Fruit fly (Drosophila melanogaster) whole organism, wandering third instar larva: Measurements from ENCODE around the gene Cyp4g15.

Experiments
- Abd-B ChIP-seq: fragments of >200 bp; optimal IDR thresholded peaks from 2 replicates; lab custom pipeline; 2017; ENCODE audit warnings: missing biosample characterization, missing genetic modification characterization
- CG32264 ChIP-seq: fragments of 200-800 bp; sonication (Bioruptor generic); optimal IDR thresholded peaks from 2 replicates; lab custom pipeline; 2016; ENCODE audit warnings: missing biosample characterization, missing genetic modification characterization
- CG9705 ChIP-seq: fragments of 200-800 bp; sonication (Bioruptor generic); optimal IDR thresholded peaks from 2 replicates; lab custom pipeline; 2018; ENCODE audit warnings: missing biosample characterization, mild to moderate bottlenecking, missing genetic modification characterization
- CrebA ChIP-seq: fragments of 200-800 bp; sonication (Bioruptor generic); optimal IDR thresholded peaks from 2 replicates; lab custom pipeline; 2016; ENCODE audit warnings: missing biosample characterization, mild to moderate bottlenecking, missing genetic modification characterization, borderline replicate concordance
- Dfd ChIP-seq: fragments of >200 bp; optimal IDR thresholded peaks from 2 replicates; lab custom pipeline; 2017; ENCODE audit warnings: missing biosample characterization, missing genetic modification characterization
- Dif ChIP-seq: fragments of 200-275, 200-300 bp; sonication (Bioruptor generic); optimal IDR thresholded peaks from 2 replicates; lab custom pipeline; 2018; ENCODE audit warnings: missing biosample characterization, missing genetic modification characterization; ENCODE audit not compliant: partially characterized antibody
- GATAd ChIP-seq: sonication (Bioruptor generic); optimal IDR thresholded peaks from 2 replicates; lab custom pipeline; 2016; ENCODE audit warnings: missing biosample characterization, missing genetic modification characterization
- HLH106 ChIP-seq: fragments of 200-800 bp; optimal IDR thresholded peaks from 3 replicates; lab custom pipeline; 2019; ENCODE audit warnings: missing biosample characterization, mild to moderate bottlenecking, missing genetic modification characterization, moderate library complexity
- Hnf4 ChIP-seq: fragments of 200-800 bp; sonication (Bioruptor generic); optimal IDR thresholded peaks from 2 replicates; lab custom pipeline; 2016; ENCODE audit warnings: missing biosample characterization, mild to moderate bottlenecking, missing genetic modification characterization
- Hr78 ChIP-seq: fragments of >200 bp; optimal IDR thresholded peaks from 2 replicates; lab custom pipeline; 2017; ENCODE audit warnings: missing biosample characterization, missing genetic modification characterization
- Hr83 ChIP-seq: fragments of 200-300 bp; sonication (Bioruptor generic); optimal IDR thresholded peaks from 2 replicates; lab custom pipeline; 2016; ENCODE audit warnings: missing biosample characterization, mild to moderate bottlenecking, missing genetic modification characterization, moderate library complexity; ENCODE audit not compliant: poor library complexity, severe bottlenecking
- Jra ChIP-seq: sonication (Bioruptor generic); optimal IDR thresholded peaks from 2 replicates; lab custom pipeline; 2016; ENCODE audit warnings: missing biosample characterization, missing genetic modification characterization
- Mio ChIP-seq: sonication (Bioruptor generic); optimal IDR thresholded peaks from 2 replicates; lab custom pipeline; 2016; ENCODE audit warnings: missing biosample characterization, missing genetic modification characterization
- Myc ChIP-seq: fragments of >200 bp; optimal IDR thresholded peaks from 2 replicates; lab custom pipeline; 2017
- N ChIP-seq: fragments of >200 bp; optimal IDR thresholded peaks from 2 replicates; lab custom pipeline; 2018; ENCODE audit warnings: missing biosample characterization, missing external identifiers, missing genetic modification characterization
- OdsH ChIP-seq: fragments of 200-800 bp; sonication (Bioruptor generic); optimal IDR thresholded peaks from 2 replicates; lab custom pipeline; 2016; ENCODE audit warnings: missing biosample characterization, mild to moderate bottlenecking, missing genetic modification characterization
- Rel ChIP-seq, 2 experiments: fragments of 200-800 bp; sonication (Bioruptor generic) in 1 of 2; optimal IDR thresholded peaks; 2 replicates in 1 of 2; 3 replicates in 1 of 2; lab custom pipeline; 2016 to 2019; ENCODE audit warnings: mild to moderate bottlenecking in 2 of 2, missing biosample characterization in 2 of 2, missing genetic modification characterization in 2 of 2, moderate library complexity in 1 of 2
- Sp1 ChIP-seq: fragments of 200-800 bp; sonication (Bioruptor generic); optimal IDR thresholded peaks from 3 replicates; lab custom pipeline; 2019; ENCODE audit warnings: missing biosample characterization, mild to moderate bottlenecking, missing genetic modification characterization, moderate library complexity
- Vsx2 ChIP-seq: fragments of 200-300, 225-300 bp; sonication (Bioruptor generic); optimal IDR thresholded peaks from 2 replicates; lab custom pipeline; 2018; ENCODE audit warnings: missing biosample characterization, missing genetic modification characterization; ENCODE audit not compliant: partially characterized antibody
- br ChIP-seq: fragments of 200-800 bp; sonication (Bioruptor generic); optimal IDR thresholded peaks from 2 replicates; lab custom pipeline; 2016; ENCODE audit warnings: missing biosample characterization, missing genetic modification characterization
- brk ChIP-seq: fragments of 200-800 bp; sonication (Bioruptor generic); optimal IDR thresholded peaks from 2 replicates; lab custom pipeline; 2016; ENCODE audit warnings: missing biosample characterization, mild to moderate bottlenecking, missing genetic modification characterization
- dl ChIP-seq, 2 experiments: fragments of 175-275, 200-275 bp in 1 of 2; fragments of 200-275 bp in 1 of 2; sonication (Bioruptor generic); optimal IDR thresholded peaks; lab custom pipeline; 2018; ENCODE audit warnings: mild to moderate bottlenecking in 2 of 2, missing biosample characterization in 2 of 2, missing genetic modification characterization in 2 of 2, moderate library complexity in 2 of 2; ENCODE audit not compliant: partially characterized antibody in 2 of 2, insufficient read depth in 1 of 2
- dmrt93B ChIP-seq: fragments of 200-800 bp; sonication (Bioruptor generic); optimal IDR thresholded peaks from 2 replicates; lab custom pipeline; 2018; ENCODE audit warnings: missing biosample characterization, mild to moderate bottlenecking, missing genetic modification characterization
- dsf ChIP-seq: sonication (Bioruptor generic); optimal IDR thresholded peaks from 2 replicates; lab custom pipeline; 2016; ENCODE audit warnings: missing biosample characterization, missing genetic modification characterization, borderline replicate concordance
- ey ChIP-seq: fragments of 200-800 bp; sonication (Bioruptor generic); optimal IDR thresholded peaks from 2 replicates; lab custom pipeline; 2016; ENCODE audit warnings: missing biosample characterization, missing genetic modification characterization
- foxo ChIP-seq, 2 experiments: fragments of 200-800 bp; sonication (Bioruptor generic); optimal IDR thresholded peaks; 2 replicates in 1 of 2; 3 replicates in 1 of 2; lab custom pipeline; 2016 to 2017; ENCODE audit warnings: missing biosample characterization in 2 of 2, missing genetic modification characterization in 2 of 2
- fru ChIP-seq: fragments of 200-800 bp; sonication (Bioruptor generic); optimal IDR thresholded peaks from 3 replicates; lab custom pipeline; 2016; ENCODE audit warnings: missing biosample characterization, mild to moderate bottlenecking, missing genetic modification characterization
- h ChIP-seq: fragments of 200-800 bp; sonication (Bioruptor generic); optimal IDR thresholded peaks from 3 replicates; lab custom pipeline; 2016; ENCODE audit warnings: missing biosample characterization, mild to moderate bottlenecking, missing genetic modification characterization
- jim ChIP-seq: fragments of 175-275, 200-325 bp; sonication (Bioruptor generic); optimal IDR thresholded peaks from 2 replicates; lab custom pipeline; 2016; ENCODE audit warnings: missing biosample characterization, mild to moderate bottlenecking, missing genetic modification characterization
- lola ChIP-seq: fragments of >200 bp; optimal IDR thresholded peaks from 2 replicates; lab custom pipeline; 2017; ENCODE audit warnings: missing biosample characterization, missing genetic modification characterization
- pan ChIP-seq: fragments of >200 bp; optimal IDR thresholded peaks from 2 replicates; lab custom pipeline; 2017
- psq ChIP-seq: fragments of 200-800 bp; sonication (Bioruptor generic); optimal IDR thresholded peaks from 3 replicates; lab custom pipeline; 2017; ENCODE audit warnings: missing biosample characterization, mild to moderate bottlenecking, missing genetic modification characterization, moderate library complexity
- rgr ChIP-seq: fragments of 200-800 bp; sonication (Bioruptor generic); optimal IDR thresholded peaks from 3 replicates; lab custom pipeline; 2016; ENCODE audit warnings: missing biosample characterization, mild to moderate bottlenecking, missing genetic modification characterization
- sage ChIP-seq: fragments of 200-800 bp; sonication (Bioruptor generic); optimal IDR thresholded peaks from 2 replicates; lab custom pipeline; 2016; ENCODE audit warnings: missing biosample characterization, mild to moderate bottlenecking, missing genetic modification characterization
- sv ChIP-seq: fragments of 200-800 bp; sonication (Bioruptor generic); optimal IDR thresholded peaks from 3 replicates; lab custom pipeline; 2016; ENCODE audit warnings: missing biosample characterization, missing genetic modification characterization
- tai ChIP-seq: sonication (Bioruptor generic); optimal IDR thresholded peaks from 2 replicates; lab custom pipeline; 2016; ENCODE audit warnings: missing biosample characterization, missing genetic modification characterization
- usp ChIP-seq: fragments of >200 bp; optimal IDR thresholded peaks from 2 replicates; lab custom pipeline; 2017; ENCODE audit warnings: missing biosample characterization, missing genetic modification characterization
- woc ChIP-seq: sonication (Bioruptor generic); optimal IDR thresholded peaks from 2 replicates; lab custom pipeline; 2016; ENCODE audit warnings: missing biosample characterization, mild to moderate bottlenecking, missing genetic modification characterization

Gene Cyp4g15

dm6 chrX:11492205-11492604 is 15.3 kb downstream of the Cyp4g15 start:
- no peak for TF ChIP-seq OdsH
- TF ChIP-seq h = no peak
- no peak for TF ChIP-seq br (GFP tag; lab: Kevin White, UChicago)
- no peak for TF ChIP-seq dmrt93B (GFP tag; lab: Kevin White, UChicago)
- TF ChIP-seq Hnf4 = no peak
- no peak for TF ChIP-seq woc (GFP tag; lab: Kevin White, UChicago)
- no peak for TF ChIP-seq Rel (GFP tag; optimal IDR thresholded peaks at IDR 0.05; lab: Kevin White, UChicago)
- TF ChIP-seq Rel (tag; optimal IDR thresholded peaks at IDR 0.05; lab: Kevin White, UChicago) = no peak
- TF ChIP-seq Dfd (GFP tag; lab: Kevin White, UChicago) = no peak

- no peak for TF ChIP-seq Rel (GFP tag; optimal IDR thresholded peaks at IDR 0.05; lab: Kevin White, UChicago)
- TF ChIP-seq Rel (tag; optimal IDR thresholded peaks at IDR 0.05; lab: Kevin White, UChicago) = peak; percentile 66
- TF ChIP-seq Mio = no peak
- peak; percentile 17 for TF ChIP-seq h
- peak; percentile 23 for TF ChIP-seq Dif (GFP tag; lab: Kevin White, UChicago)
- TF ChIP-seq woc (GFP tag; lab: Kevin White, UChicago) = no peak
- no peak for TF ChIP-seq OdsH
- TF ChIP-seq N (GFP tag; lab: Kevin White, UChicago) = no peak
- TF ChIP-seq psq (GFP tag; lab: Kevin White, UChicago) = peak; percentile 28
- TF ChIP-seq Sp1 (GFP tag; lab: Kevin White, UChicago) = peak; percentile 39
- TF ChIP-seq Abd-B (GFP tag; lab: Kevin White, UChicago) = no peak
- TF ChIP-seq Myc (lab: Kevin White, UChicago) = no peak
- no peak for TF ChIP-seq foxo (GFP tag; optimal IDR thresholded peaks at IDR 0.05; lab: Kevin White, UChicago)
- no peak for TF ChIP-seq rgr (GFP tag; lab: Kevin White, UChicago)
- TF ChIP-seq jim (GFP tag; lab: Kevin White, UChicago) = no peak
- TF ChIP-seq CrebA = no peak
- peak; percentile 24 for TF ChIP-seq Hr83 (GFP tag; lab: Kevin White, UChicago)
- TF ChIP-seq brk (GFP tag; lab: Kevin White, UChicago) = no peak
- no peak for TF ChIP-seq pan (lab: Kevin White, UChicago)
- TF ChIP-seq dl (GFP tag; optimal IDR thresholded peaks at IDR 0.05; lab: Kevin White, UChicago; ENCODE audit: insufficient read depth in 1 of 2, partially characterized antibody in 2 of 2) = no peak
Measured at dm6 chrX:11492916-11493590, 16.2 kb downstream of the Cyp4g15 start, which contains the start of gene Drak. Gene Drak (plus strand): TSS chrX:11493135.

- TF ChIP-seq foxo (GFP tag; optimal IDR thresholded peaks at IDR 0.05; lab: Kevin White, UChicago) (peak; percentile 62 to 94), ey (peak; percentile 93), Rel (GFP tag; optimal IDR thresholded peaks at IDR 0.05; lab: Kevin White, UChicago) (peak; percentile 28), Rel (tag; optimal IDR thresholded peaks at IDR 0.05; lab: Kevin White, UChicago) (peak; percentile 55), Dfd (GFP tag; lab: Kevin White, UChicago) (no peak), N (GFP tag; lab: Kevin White, UChicago) (no peak), Hr83 (GFP tag; lab: Kevin White, UChicago) (no peak), Hnf4 (peak; percentile 84), Myc (lab: Kevin White, UChicago) (no peak), brk (GFP tag; lab: Kevin White, UChicago) (peak; percentile 46), Mio (peak; percentile 22), lola (no peak), br (GFP tag; lab: Kevin White, UChicago) (peak; percentile 87), h (peak; percentile 92), CrebA (peak; percentile 22), Vsx2 (GFP tag; lab: Kevin White, UChicago) (no peak), rgr (GFP tag; lab: Kevin White, UChicago) (peak; percentile 85), psq (GFP tag; lab: Kevin White, UChicago) (peak; percentile 93), fru (GFP tag; lab: Kevin White, UChicago) (peak; percentile 95), dl (GFP tag; optimal IDR thresholded peaks at IDR 0.05; lab: Kevin White, UChicago; ENCODE audit: insufficient read depth in 1 of 2, partially characterized antibody in 2 of 2) (no peak), OdsH (peak; percentile 90), Jra (GFP tag; lab: Kevin White, UChicago) (peak; percentile 57), sage (peak; percentile 70), woc (GFP tag; lab: Kevin White, UChicago) (peak; percentile 95), usp (GFP tag; lab: Kevin White, UChicago) (no peak), tai (GFP tag; lab: Kevin White, UChicago) (peak; percentile 62), HLH106 (peak; percentile 92), CG9705 (GFP tag; lab: Kevin White, UChicago) (peak; percentile 82), GATAd (GFP tag; lab: Kevin White, UChicago) (peak; percentile 40), sv (GFP tag; lab: Kevin White, UChicago) (peak; percentile 54), jim (GFP tag; lab: Kevin White, UChicago) (no peak), Dif (GFP tag; lab: Kevin White, UChicago) (no peak), CG32264 (GFP tag; lab: Kevin White, UChicago) (peak; percentile 77), Sp1 (GFP tag; lab: Kevin White, UChicago) (peak; percentile 91), dmrt93B (GFP tag; lab: Kevin White, UChicago) (peak; percentile 88), Abd-B (GFP tag; lab: Kevin White, UChicago) (no peak), Hr78 (no peak), dsf (GFP tag; lab: Kevin White, UChicago) (peak; percentile 44)
Measured at dm6 chrX:11494731-11495277, 17.9 kb downstream of the Cyp4g15 start.
